Worm (Caenorhabditis elegans): ENCODE data around the gene R02F2.8.

Gene R02F2.8

ce11 chrIII:5495168-5495567 is at the start of gene R02F2.8:
TSS of gene R02F2.8 (minus strand) at chrIII:5495268.
- TF ChIP-seq egl-27 (tag; optimal IDR thresholded peaks at IDR 0.05) (no peak), unc-62 (GFP tag; optimal IDR thresholded peaks at IDR 0.05) (no peak), elt-1 (tag; optimal IDR thresholded peaks at IDR 0.05) (no peak), elt-3 (tag; optimal IDR thresholded peaks at IDR 0.05) (no peak), ama-1 (optimal IDR thresholded peaks at IDR 0.05) (no peak), aly-2 (tag; optimal IDR thresholded peaks at IDR 0.05) (no peak), unc-39 (tag; optimal IDR thresholded peaks at IDR 0.05) (no peak), nhr-23 (tag; optimal IDR thresholded peaks at IDR 0.05) (no peak), nhr-77 (tag; optimal IDR thresholded peaks at IDR 0.05) (no peak), nhr-11 (tag; optimal IDR thresholded peaks at IDR 0.05) (no peak), unc-55 (GFP tag; optimal IDR thresholded peaks at IDR 0.05) (no peak), crh-2 (tag; optimal IDR thresholded peaks at IDR 0.05) (no peak), nhr-21 (tag; optimal IDR thresholded peaks at IDR 0.05) (no peak), mab-5 (tag; optimal IDR thresholded peaks at IDR 0.05) (no peak)

ce11 chrIII:5543727-5544345 is 48.8 kb upstream of the R02F2.8 start, which contains the start of gene D1044.1:
TSS of gene D1044.1 (plus strand) at chrIII:5544295.
- TF ChIP-seq ceh-16 (tag; optimal IDR thresholded peaks at IDR 0.05) (no peak), ceh-82 (tag; optimal IDR thresholded peaks at IDR 0.05) (no peak), dmd-4 (tag; optimal IDR thresholded peaks at IDR 0.05) (no peak), skn-1 (tag; optimal IDR thresholded peaks at IDR 0.05) (no peak), R02D3.7 (tag; optimal IDR thresholded peaks at IDR 0.05) (no peak), ztf-1 (GFP tag; conservative IDR thresholded peaks at IDR 0.05) (no peak), alr-1 (tag; optimal IDR thresholded peaks at IDR 0.05) (no peak), nhr-10 (tag; optimal IDR thresholded peaks at IDR 0.05) (no peak), ZK546.5 (tag; optimal IDR thresholded peaks at IDR 0.05) (no peak)

DNA sequence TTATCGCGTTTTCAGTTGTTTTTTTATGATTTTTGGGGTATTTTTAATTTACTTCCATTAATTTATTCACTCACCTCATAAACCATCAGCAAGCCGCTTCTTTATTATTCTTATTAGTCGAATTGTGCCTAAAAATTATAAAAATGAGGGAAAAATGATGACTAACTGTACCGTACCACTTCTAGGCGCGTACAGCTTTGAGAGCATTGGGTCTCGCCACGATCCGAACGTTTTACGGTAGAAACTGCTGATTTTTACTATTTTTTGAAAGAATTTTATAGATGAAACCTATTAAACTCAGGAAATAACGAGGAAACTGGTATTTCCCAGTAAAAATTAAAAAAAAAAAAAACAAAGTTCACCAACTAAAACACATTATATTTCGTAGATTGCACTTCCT is 48.0 kb upstream of the R02F2.8 start, which contains the start of gene D1044.6:
TSS of gene D1044.6 (minus strand) at position 128 of the 400 bp plus-strand sequence.
- no peak for TF ChIP-seq ZK546.5 (tag; optimal IDR thresholded peaks at IDR 0.05)
- TF ChIP-seq unc-39 (tag; optimal IDR thresholded peaks at IDR 0.05): no peak
- no peak for TF ChIP-seq egl-27 (tag; optimal IDR thresholded peaks at IDR 0.05)
- TF ChIP-seq ztf-1 (GFP tag; conservative IDR thresholded peaks at IDR 0.05): no peak
- TF ChIP-seq nhr-11 (tag; optimal IDR thresholded peaks at IDR 0.05): no peak
- no peak for TF ChIP-seq lin-11 (tag; optimal IDR thresholded peaks at IDR 0.05)
- no peak for TF ChIP-seq F13H6.1 (tag; optimal IDR thresholded peaks at IDR 0.05)
- no peak for TF ChIP-seq peb-1 (tag; optimal IDR thresholded peaks at IDR 0.05)
- TF ChIP-seq fos-1 (tag; optimal IDR thresholded peaks at IDR 0.05): no peak
- no peak for TF ChIP-seq unc-62 (GFP tag; optimal IDR thresholded peaks at IDR 0.05)
- TF ChIP-seq ama-1 (optimal IDR thresholded peaks at IDR 0.05): no peak

ce11 chrIII:5541777-5542176 is 46.7 kb upstream of the R02F2.8 start:
- TF ChIP-seq ztf-1 (GFP tag; conservative IDR thresholded peaks at IDR 0.05) (no peak), mab-5 (tag; optimal IDR thresholded peaks at IDR 0.05) (no peak), nhr-12 (tag; optimal IDR thresholded peaks at IDR 0.05) (no peak)

DNA sequence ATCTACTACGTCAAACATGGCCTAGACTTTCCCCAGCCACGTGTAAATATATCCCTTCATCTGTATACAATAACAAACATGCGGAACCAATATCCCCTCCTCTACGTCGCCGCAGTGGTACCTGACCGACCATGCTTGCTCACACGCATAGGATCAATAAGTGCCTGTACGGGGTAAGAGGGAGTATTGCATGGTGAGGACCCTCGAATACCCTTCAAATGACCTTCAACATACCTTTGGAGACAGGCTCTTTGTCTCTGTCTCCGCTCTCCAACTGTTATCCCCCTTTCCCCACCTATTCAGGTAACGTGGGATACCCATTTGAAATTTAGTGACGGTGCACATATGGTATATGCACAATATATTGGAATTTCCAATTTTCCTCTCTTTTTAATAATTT is 30.9 kb upstream of the R02F2.8 start, which contains the start of gene dex-1:
TSS of gene dex-1 (plus strand) at position 132 of the 400 bp plus-strand sequence.
- no peak for TF ChIP-seq unc-39 (tag; optimal IDR thresholded peaks at IDR 0.05)
- no peak for TF ChIP-seq unc-62 (GFP tag; optimal IDR thresholded peaks at IDR 0.05)
- TF ChIP-seq ztf-4 (tag; optimal IDR thresholded peaks at IDR 0.05): no peak
- TF ChIP-seq aly-2 (tag; optimal IDR thresholded peaks at IDR 0.05): no peak
- no peak for TF ChIP-seq nhr-23 (tag; optimal IDR thresholded peaks at IDR 0.05)
- TF ChIP-seq blmp-1 (tag; optimal IDR thresholded peaks at IDR 0.05; ENCODE audit: insufficient read depth): no peak
- TF ChIP-seq elt-1 (tag; optimal IDR thresholded peaks at IDR 0.05): no peak
- TF ChIP-seq nhr-237 (tag; optimal IDR thresholded peaks at IDR 0.05): no peak
- no peak for TF ChIP-seq sma-9 (GFP tag; optimal IDR thresholded peaks at IDR 0.05)
- no peak for TF ChIP-seq sma-9 (tag; optimal IDR thresholded peaks at IDR 0.05)
- TF ChIP-seq lin-13 (GFP tag; optimal IDR thresholded peaks at IDR 0.05): no peak
- no peak for TF ChIP-seq skn-1 (tag; optimal IDR thresholded peaks at IDR 0.05)
- TF ChIP-seq dmd-4 (tag; optimal IDR thresholded peaks at IDR 0.05): no peak
- TF ChIP-seq ama-1 (optimal IDR thresholded peaks at IDR 0.05): no peak
- TF ChIP-seq mdl-1 (tag; optimal IDR thresholded peaks at IDR 0.05): no peak
- TF ChIP-seq ceh-82 (tag; optimal IDR thresholded peaks at IDR 0.05): no peak

All from whole organism, L2 larva.